Fruit fly (Drosophila melanogaster): Measurements from ENCODE around the gene Rcd-1.

Rcd-1 gene

dm6 chrX:19615990-19616663, 22.4 kb upstream of the Rcd-1 start, which contains the start of gene CG14210:
Gene CG14210 (plus strand): TSS chrX:19616196.
- no peak for TF ChIP-seq noc (tag; optimal IDR thresholded peaks at IDR 0.05)

- no peak for TF ChIP-seq noc (tag; optimal IDR thresholded peaks at IDR 0.05)
Observed at dm6 chrX:19618183-19618740, 20.3 kb upstream of the Rcd-1 start, which contains the start of the genes Pstk and Tim9b. Gene Pstk (minus strand): TSS chrX:19618537. Gene Tim9b (minus strand): TSS chrX:19618537.

DNA sequence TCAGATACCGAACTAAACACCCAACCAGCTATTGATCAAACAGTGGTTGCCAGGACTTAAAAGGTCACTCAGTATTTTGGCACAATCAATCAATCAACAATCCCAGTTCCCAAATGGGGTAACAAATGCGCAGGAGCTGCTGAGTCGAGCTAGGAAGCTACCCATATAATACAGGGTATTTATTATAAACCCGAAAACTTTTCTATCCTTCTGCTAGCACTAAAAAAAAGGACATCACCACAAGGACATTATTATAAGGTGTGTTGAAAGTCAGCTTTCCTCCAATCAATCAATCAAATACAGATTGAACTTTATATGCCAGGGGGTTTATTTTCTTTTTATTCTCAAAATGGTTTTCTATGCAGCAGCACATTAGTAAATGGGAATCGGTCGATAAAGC, 17.4 kb upstream of the Rcd-1 start, which contains the start of gene CG14221:
Gene CG14221 (minus strand): TSS at position 101 of the 400 bp plus-strand sequence.
- no peak for TF ChIP-seq noc (tag; optimal IDR thresholded peaks at IDR 0.05)

dm6 chrX:19622924-19623323, 15.6 kb upstream of the Rcd-1 start, which contains the start of the genes Naa20A and MKP-4:
Gene Naa20A (minus strand): TSS chrX:19623074.
Gene MKP-4 (plus strand): TSS chrX:19623114.
- no peak for TF ChIP-seq noc (tag; optimal IDR thresholded peaks at IDR 0.05)

dm6 chrX:19625405-19625804, 13.2 kb upstream of the Rcd-1 start, which contains the start of gene CG14212:
Gene CG14212 (plus strand): TSS chrX:19625705.
- TF ChIP-seq noc (tag; optimal IDR thresholded peaks at IDR 0.05): no peak

DNA sequence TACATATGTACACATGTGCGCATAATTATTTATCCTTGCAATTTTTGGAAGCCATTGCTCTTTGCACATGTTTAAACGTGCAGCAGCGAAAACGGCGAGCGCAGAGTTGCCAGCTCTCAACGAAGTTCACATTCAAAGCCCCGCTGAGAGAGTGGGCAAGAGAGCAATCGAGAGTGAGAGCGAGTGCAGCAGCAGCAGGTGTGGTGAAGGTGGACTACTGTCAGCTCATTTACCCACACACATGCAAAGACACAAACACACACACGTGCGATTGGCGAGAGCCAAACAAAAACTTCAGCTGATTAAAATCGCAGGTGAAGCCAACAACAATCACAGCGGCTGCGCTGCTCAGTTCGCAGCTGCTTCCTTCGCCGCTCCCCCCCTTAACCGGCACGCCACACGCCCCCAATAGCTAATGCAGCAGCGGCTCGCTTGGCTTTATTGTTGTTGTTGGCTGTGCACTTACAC, 7.2 kb upstream of the Rcd-1 start:
- no peak for TF ChIP-seq noc (tag; optimal IDR thresholded peaks at IDR 0.05)

DNA sequence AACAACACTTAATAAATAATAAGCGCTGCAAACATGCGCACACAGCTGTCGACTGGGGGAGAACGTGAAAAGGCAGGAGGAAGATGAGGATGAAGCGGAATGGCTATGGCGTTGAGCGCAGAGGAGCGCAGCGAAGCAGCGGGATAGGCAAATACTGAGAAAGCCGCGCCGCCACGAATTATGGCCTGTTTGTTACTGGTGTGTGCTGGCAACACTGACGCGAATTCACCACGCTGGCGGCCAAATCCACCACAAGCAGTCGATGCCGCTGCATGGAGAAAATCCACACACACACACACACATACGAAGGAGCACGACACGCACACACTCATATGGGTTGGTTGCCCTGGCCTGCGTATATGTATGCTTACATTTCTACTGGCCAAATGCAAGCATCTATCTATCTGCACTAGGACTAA, 1.6 kb upstream of the Rcd-1 start:
- no peak for TF ChIP-seq noc (tag; optimal IDR thresholded peaks at IDR 0.05)

- TF ChIP-seq noc (tag; optimal IDR thresholded peaks at IDR 0.05): no peak
Observed at dm6 chrX:19637434-19638327, 886 bp upstream of the Rcd-1 start.

DNA sequence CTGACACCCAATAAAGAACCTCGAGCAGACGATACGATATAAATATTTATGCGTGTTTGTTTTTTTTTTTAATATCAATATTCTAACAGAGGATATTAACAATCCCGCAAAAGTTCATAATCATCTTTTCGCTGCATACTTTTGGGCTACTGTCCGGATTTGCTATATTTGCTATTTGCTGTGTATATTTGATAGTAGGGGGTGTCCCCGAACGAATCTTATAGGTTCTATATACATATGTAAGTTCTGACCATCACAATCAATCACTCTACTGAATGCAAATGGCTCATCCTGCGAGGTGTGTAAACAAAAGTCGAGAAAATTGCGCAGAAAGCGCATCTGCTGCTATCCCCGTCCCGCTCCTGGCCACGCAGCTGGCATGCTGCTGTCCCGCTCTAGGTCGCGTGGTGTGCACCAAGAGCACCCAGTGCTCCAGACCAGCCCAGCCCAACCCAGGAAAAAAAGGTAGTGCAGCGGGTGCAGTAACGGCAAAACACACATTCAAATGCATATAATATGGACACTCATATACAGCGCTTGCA, 2.2 kb downstream of the Rcd-1 start:
- no peak for TF ChIP-seq noc (tag; optimal IDR thresholded peaks at IDR 0.05)

DNA sequence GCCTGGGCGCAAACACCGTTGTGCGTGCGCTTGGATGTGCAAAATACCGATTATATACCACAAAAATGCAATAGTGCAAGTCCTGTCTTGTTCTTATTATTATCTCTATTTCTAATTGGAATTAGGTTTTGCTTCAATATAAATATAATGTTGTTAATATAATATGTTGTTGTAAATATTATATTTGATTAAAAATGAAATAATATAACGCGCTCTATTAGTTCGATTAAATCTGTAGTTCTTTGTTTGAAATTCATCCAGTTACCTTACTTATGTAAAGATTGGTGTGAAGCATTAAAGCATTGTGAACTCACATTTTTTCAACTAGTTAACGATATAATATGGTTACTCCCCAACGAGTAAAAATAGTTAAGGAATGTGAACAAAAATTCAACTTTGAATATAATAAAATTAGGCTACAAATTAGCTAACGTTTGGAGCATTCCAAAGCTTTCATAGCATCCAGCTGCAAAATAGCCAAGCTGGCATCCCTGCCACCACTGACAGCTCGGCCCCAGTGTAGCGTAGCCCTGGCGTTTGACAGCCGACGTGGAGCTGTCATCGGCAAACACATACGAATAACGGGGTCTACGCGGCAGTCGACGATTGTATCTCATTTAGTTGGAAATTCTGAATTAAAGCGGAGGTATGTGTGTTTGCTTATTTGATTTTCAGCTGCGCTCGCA, 4.4 kb downstream of the Rcd-1 start, which contains the start of the genes CG12237 and Sec61gamma:
Gene CG12237 (minus strand): TSS at position 51 of the 686 bp plus-strand sequence.
Gene Sec61gamma (plus strand): TSS at position 509 of the 686 bp plus-strand sequence.
- TF ChIP-seq noc (tag; optimal IDR thresholded peaks at IDR 0.05): no peak

dm6 chrX:19645873-19646541, 7.4 kb downstream of the Rcd-1 start, which contains the start of gene Arp10:
Gene Arp10 (minus strand): TSS chrX:19646176.
- TF ChIP-seq noc (tag; optimal IDR thresholded peaks at IDR 0.05): no peak

DNA sequence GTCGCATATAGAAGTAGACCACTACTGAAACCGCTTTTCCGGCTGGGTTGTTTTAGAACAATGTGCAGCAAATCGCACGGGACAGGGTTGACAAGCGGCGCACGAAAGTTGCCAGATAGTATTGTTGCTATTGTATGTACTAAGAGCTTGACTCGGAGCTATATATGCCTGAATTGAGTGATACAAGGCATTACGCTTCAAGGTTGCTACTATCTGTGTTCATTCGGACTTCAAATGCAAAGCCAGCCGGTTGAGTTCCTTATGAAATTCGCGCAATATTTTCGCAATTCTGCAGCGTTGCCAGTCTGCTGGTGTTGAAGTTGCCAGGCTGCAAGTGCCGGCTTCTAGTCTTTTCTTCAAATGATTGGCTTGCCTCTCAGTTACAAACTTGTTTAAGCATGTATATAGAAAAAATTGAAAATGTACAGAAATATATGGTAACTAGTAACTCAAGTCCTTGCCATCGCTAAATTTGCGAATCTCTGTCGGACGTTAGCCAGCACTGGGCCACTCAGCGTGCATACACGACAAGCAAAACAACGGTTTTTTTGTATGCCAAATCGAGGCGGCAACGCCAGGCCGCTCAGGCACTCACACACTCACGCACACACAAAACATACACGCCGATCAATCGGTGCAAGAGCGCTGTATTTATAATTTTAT, 13.3 kb downstream of the Rcd-1 start, which contains the start of the genes Ranbp21 and Elys:
Gene Ranbp21 (minus strand): TSS at position 513 of the 663 bp plus-strand sequence.
Gene Elys (plus strand): TSS at position 549 of the 663 bp plus-strand sequence.
- TF ChIP-seq noc (tag; optimal IDR thresholded peaks at IDR 0.05): no peak

DNA sequence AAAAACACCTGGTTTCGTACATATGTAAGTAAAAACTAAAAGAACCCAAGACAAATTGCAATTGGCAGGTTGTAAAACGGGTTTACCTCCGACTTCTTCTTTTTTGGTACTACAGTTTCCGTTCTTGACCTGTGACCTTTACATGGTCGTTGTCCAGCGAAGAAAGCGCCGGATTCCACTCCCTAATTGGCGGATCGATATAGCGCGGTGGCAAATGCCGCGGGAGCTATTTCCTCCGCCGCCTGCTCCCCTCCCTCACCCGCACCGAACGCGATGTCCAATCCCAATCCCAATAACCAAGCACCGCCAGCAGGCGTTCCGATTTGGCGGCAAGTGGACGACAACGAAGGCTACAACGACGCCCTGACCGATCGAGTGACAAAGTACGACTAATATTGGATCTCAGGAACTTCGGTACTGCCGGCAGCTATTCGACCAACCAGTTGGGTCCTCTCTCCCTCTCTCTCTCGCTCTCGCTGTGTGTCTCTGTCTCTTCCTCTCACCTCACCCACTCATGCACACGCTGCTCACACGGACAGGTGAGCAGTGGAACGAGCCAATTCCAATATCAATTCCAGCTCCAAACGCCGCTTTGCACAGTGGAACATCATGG, 24.1 kb downstream of the Rcd-1 start:
- TF ChIP-seq noc (tag; optimal IDR thresholded peaks at IDR 0.05): no peak
